Worm (Caenorhabditis elegans) whole organism, young adult: ENCODE data around the gene hda-11.

Source experiments
- B0261.1 ChIP-seq: sonication (generic microtip); optimal IDR thresholded peaks from 2 replicates; lab custom pipeline; 2016; ENCODE audit warnings: mild to moderate bottlenecking, missing genetic modification characterization, moderate library complexity, missing compliant biosample characterization
- F22D6.2 ChIP-seq: sonication (generic microtip); optimal IDR thresholded peaks from 2 replicates; lab custom pipeline; 2016; ENCODE audit warnings: mild to moderate bottlenecking, missing genetic modification characterization, missing compliant biosample characterization
- F55B11.4 ChIP-seq: sonication (generic microtip); optimal IDR thresholded peaks from 2 replicates; lab custom pipeline; 2016; ENCODE audit warnings: missing compliant biosample characterization, missing genetic modification characterization, borderline replicate concordance; ENCODE audit not compliant: insufficient read depth
- K12H6.12 ChIP-seq: fragments of 200-800 bp; sonication (Bioruptor generic); optimal IDR thresholded peaks from 2 replicates; lab custom pipeline; 2018; ENCODE audit warnings: mild to moderate bottlenecking, missing genetic modification characterization, missing compliant biosample characterization
- Y67H2A.10 ChIP-seq: fragments of 200-800 bp; sonication (Bioruptor generic); conservative IDR thresholded peaks from 2 replicates; pipeline ENCODE4 v1.3.6; 2022; ENCODE audit warnings: missing genetic modification reagents, missing genetic modification characterization, missing compliant biosample characterization
- aptf-2 ChIP-seq: fragments of 200-800 bp; sonication (Bioruptor generic); conservative IDR thresholded peaks from 2 replicates; pipeline ENCODE4 v1.3.6; 2022; ENCODE audit warnings: missing genetic modification reagents, missing genetic modification characterization, missing compliant biosample characterization
- aptf-3 ChIP-seq: fragments of 200-800 bp; sonication (Bioruptor generic); IDR thresholded peaks from 2 replicates; pipeline ENCODE4 v1.3.6; 2022; ENCODE audit warnings: missing genetic modification characterization, missing compliant biosample characterization
- atf-7 ChIP-seq: sonication (generic microtip); optimal IDR thresholded peaks from 2 replicates; lab custom pipeline; 2017; ENCODE audit warnings: mild to moderate bottlenecking, missing genetic modification characterization, missing compliant biosample characterization
- attf-6 ChIP-seq: fragments of 200-800 bp; sonication (Bioruptor generic); IDR thresholded peaks from 2 replicates; pipeline ENCODE4 v1.3.6; 2022; ENCODE audit warnings: missing genetic modification reagents, missing genetic modification characterization, missing compliant biosample characterization
- ceh-79 ChIP-seq: sonication (generic microtip); optimal IDR thresholded peaks from 2 replicates; lab custom pipeline; 2017; ENCODE audit warnings: mild to moderate bottlenecking, missing genetic modification characterization, missing compliant biosample characterization
- dpl-1 ChIP-seq: fragments of 150-350 bp; optimal IDR thresholded peaks from 2 replicates; lab custom pipeline; 2014; ENCODE audit warnings: missing biosample characterization, missing genetic modification reagents, missing genetic modification characterization
- egrh-3 ChIP-seq: fragments of 200-800 bp; sonication (Bioruptor generic); IDR thresholded peaks from 2 replicates; pipeline ENCODE4 v1.3.6; 2022; ENCODE audit warnings: missing genetic modification reagents, missing genetic modification characterization, missing compliant biosample characterization
- fkh-3 ChIP-seq: sonication (generic microtip); optimal IDR thresholded peaks from 2 replicates; lab custom pipeline; 2016; ENCODE audit warnings: mild to moderate bottlenecking, missing genetic modification characterization, missing compliant biosample characterization
- hlh-26 ChIP-seq: fragments of 200-800 bp; sonication (Bioruptor generic); conservative IDR thresholded peaks from 2 replicates; pipeline ENCODE4 v1.3.6; 2022; ENCODE audit warnings: missing genetic modification reagents, missing genetic modification characterization, missing compliant biosample characterization
- lag-1 ChIP-seq: fragments of 200-800 bp; sonication (Bioruptor generic); IDR thresholded peaks from 2 replicates; pipeline ENCODE4 v1.3.6; 2022; ENCODE audit warnings: missing genetic modification reagents, missing genetic modification characterization, missing compliant biosample characterization
- let-607 ChIP-seq, 2 experiments: fragments of 200-800 bp in 1 of 2; sonication (Bioruptor generic) in 1 of 2; sonication (generic microtip) in 1 of 2; optimal IDR thresholded peaks; 2 replicates each; lab custom pipeline; 2016 to 2018; ENCODE audit warnings: mild to moderate bottlenecking in 2 of 2, missing compliant biosample characterization in 2 of 2, missing genetic modification characterization in 2 of 2, moderate library complexity in 2 of 2, missing genotype in 1 of 2
- lin-35 ChIP-seq, 3 experiments: fragments of 150-350 bp in 2 of 3; sonication (generic microtip) in 1 of 3; optimal IDR thresholded peaks; 2 replicates each; lab custom pipeline; 2014 to 2018; ENCODE audit warnings: missing biosample characterization in 3 of 3, missing genetic modification characterization in 3 of 3, missing genetic modification reagents in 3 of 3
- lsy-27 ChIP-seq: sonication (generic microtip); optimal IDR thresholded peaks from 2 replicates; lab custom pipeline; 2017; ENCODE audit warnings: missing genetic modification characterization, mild to moderate bottlenecking, missing compliant biosample characterization, antibody characterized with exemption, missing genotype, borderline replicate concordance; ENCODE audit not compliant: insufficient read depth
- nfya-1 ChIP-seq: sonication (generic microtip); optimal IDR thresholded peaks from 2 replicates; lab custom pipeline; 2017; ENCODE audit warnings: antibody characterized with exemption, missing compliant biosample characterization, missing genetic modification characterization, borderline replicate concordance; ENCODE audit not compliant: insufficient read depth
- nhr-80 ChIP-seq: sonication (generic microtip); optimal IDR thresholded peaks from 2 replicates; lab custom pipeline; 2016; ENCODE audit warnings: missing genetic modification characterization, missing compliant biosample characterization
- nhr-90 ChIP-seq: sonication (generic microtip); optimal IDR thresholded peaks from 2 replicates; lab custom pipeline; 2016; ENCODE audit warnings: missing genotype, mild to moderate bottlenecking, missing genetic modification characterization, missing compliant biosample characterization
- pbrm-1 ChIP-seq: fragments of 200-800 bp; sonication (Bioruptor generic); IDR thresholded peaks from 2 replicates; pipeline ENCODE4 v1.3.6; 2022; ENCODE audit warnings: missing genetic modification reagents, missing genetic modification characterization, missing compliant biosample characterization
- pha-4 ChIP-seq: fragments of 150-350 bp; sonication (generic microtip); optimal IDR thresholded peaks from 2 replicates; lab custom pipeline; 2014; ENCODE audit warnings: missing biosample characterization, missing genetic modification reagents, missing genetic modification characterization
- sdz-38 ChIP-seq: sonication (generic microtip); optimal IDR thresholded peaks from 2 replicates; lab custom pipeline; 2016; ENCODE audit warnings: missing genotype, missing genetic modification characterization, missing compliant biosample characterization
- snpc-4 ChIP-seq, 5 experiments: fragments of 150-350 bp in 1 of 5; sonication (generic microtip) in 4 of 5; optimal IDR thresholded peaks; 2 replicates each; lab custom pipeline; 2014 to 2018; ENCODE audit warnings: missing genetic modification characterization in 5 of 5, missing biosample characterization in 3 of 5, antibody characterized with exemption in 2 of 5, mild to moderate bottlenecking in 2 of 5, missing compliant biosample characterization in 2 of 5, missing genotype in 2 of 5, moderate library complexity in 2 of 5, missing genetic modification reagents in 1 of 5
- somi-1 ChIP-seq: fragments of 200-800 bp; sonication (Bioruptor generic); optimal IDR thresholded peaks from 2 replicates; lab custom pipeline; 2018; ENCODE audit warnings: mild to moderate bottlenecking, missing genetic modification characterization, missing compliant biosample characterization
- unc-130 ChIP-seq: sonication (generic microtip); optimal IDR thresholded peaks from 2 replicates; lab custom pipeline; 2016; ENCODE audit warnings: missing genetic modification reagents, missing genetic modification characterization, missing compliant biosample characterization
- unc-62 ChIP-seq: fragments of 150-350 bp; optimal IDR thresholded peaks from 2 replicates; lab custom pipeline; 2014; ENCODE audit warnings: missing biosample characterization, missing genetic modification reagents, missing genetic modification characterization
- zim-3 ChIP-seq: sonication (generic microtip); optimal IDR thresholded peaks from 2 replicates; lab custom pipeline; 2017; ENCODE audit warnings: mild to moderate bottlenecking, missing genetic modification characterization, moderate library complexity, missing compliant biosample characterization
- ztf-22 ChIP-seq: fragments of 200-800 bp; sonication (Bioruptor generic); optimal IDR thresholded peaks from 2 replicates; lab custom pipeline; 2018; ENCODE audit warnings: mild to moderate bottlenecking, missing genetic modification characterization, moderate library complexity, missing compliant biosample characterization
- ztf-26 ChIP-seq: sonication (generic microtip); optimal IDR thresholded peaks from 2 replicates; lab custom pipeline; 2017; ENCODE audit warnings: missing genetic modification characterization, missing compliant biosample characterization
- ztf-28 ChIP-seq: fragments of 200-800 bp; sonication (Bioruptor generic); IDR thresholded peaks from 2 replicates; pipeline ENCODE4 v1.3.6; 2022; ENCODE audit warnings: missing genetic modification reagents, missing genetic modification characterization, missing compliant biosample characterization

Gene hda-11

DNA sequence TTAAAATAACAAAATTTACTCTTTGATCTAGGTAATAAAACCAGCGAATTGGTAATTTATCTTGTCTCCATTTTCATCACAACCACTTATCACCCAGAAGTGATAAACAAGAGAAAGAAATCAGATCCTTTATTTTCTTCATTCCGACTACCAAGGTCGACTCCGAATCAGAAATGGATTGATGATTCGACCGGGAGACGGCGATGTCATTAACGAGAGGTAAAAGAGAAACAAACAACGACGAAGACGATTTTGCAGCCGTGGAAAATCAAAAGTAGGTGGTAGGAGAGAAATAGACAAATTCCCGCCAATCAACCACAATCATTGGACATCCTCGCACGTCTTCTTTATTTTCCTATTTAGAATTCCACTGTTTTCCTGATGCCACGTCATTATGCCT, 31.1 kb downstream of the hda-11 start:
- TF ChIP-seq sdz-38, result no peak
- TF ChIP-seq snpc-4 (GFP tag; optimal IDR thresholded peaks at IDR 0.05; lab: Kevin White, UChicago), result no peak
- no peak for TF ChIP-seq snpc-4 (tag; optimal IDR thresholded peaks at IDR 0.05; lab: Kevin White, UChicago)
- TF ChIP-seq ztf-28, result no peak
- TF ChIP-seq pbrm-1, result no peak
- no peak for TF ChIP-seq egrh-3 (GFP tag; lab: Robert Waterston, UW)
- TF ChIP-seq ceh-79 (tag; lab: Kevin White, UChicago), result no peak
- TF ChIP-seq lag-1, result no peak
- TF ChIP-seq dpl-1 (GFP tag; lab: Kevin White, UChicago), result no peak
- TF ChIP-seq aptf-2 (GFP tag; lab: Robert Waterston, UW), result no peak
- no peak for TF ChIP-seq attf-6
- TF ChIP-seq K12H6.12 (tag; lab: Kevin White, UChicago), result no peak

DNA sequence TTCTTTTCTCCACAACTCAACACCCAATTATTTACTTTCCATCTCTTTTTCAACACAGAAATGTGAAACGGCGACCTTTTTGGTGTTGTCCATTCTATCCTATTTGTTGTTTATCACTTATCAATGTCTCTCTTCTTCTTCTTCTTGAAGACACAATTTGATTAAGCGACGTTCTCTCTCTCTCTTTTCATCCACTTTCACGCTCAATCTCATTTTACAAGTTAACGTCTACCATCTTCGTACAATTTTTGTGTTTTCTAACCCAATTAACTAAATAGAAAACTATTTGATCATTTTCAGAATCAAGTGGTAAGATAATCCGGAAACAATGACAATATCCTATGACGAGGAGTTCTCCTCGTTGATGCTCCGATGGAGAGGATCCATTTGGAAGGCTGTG, 31.7 kb downstream of the hda-11 start, which contains the start of gene best-14:
TSS of gene best-14 (plus strand) at position 301 of the 400 bp plus-strand sequence.
- TF ChIP-seq Y67H2A.10, result no peak
- TF ChIP-seq aptf-3, result no peak
- no peak for TF ChIP-seq nhr-90
- TF ChIP-seq F55B11.4, result no peak
- TF ChIP-seq B0261.1 (tag; lab: Kevin White, UChicago), result no peak
- TF ChIP-seq let-607 (tag; optimal IDR thresholded peaks at IDR 0.05; lab: Kevin White, UChicago), result no peak
- TF ChIP-seq F22D6.2 (tag; lab: Kevin White, UChicago), result no peak
- no peak for TF ChIP-seq unc-62

DNA sequence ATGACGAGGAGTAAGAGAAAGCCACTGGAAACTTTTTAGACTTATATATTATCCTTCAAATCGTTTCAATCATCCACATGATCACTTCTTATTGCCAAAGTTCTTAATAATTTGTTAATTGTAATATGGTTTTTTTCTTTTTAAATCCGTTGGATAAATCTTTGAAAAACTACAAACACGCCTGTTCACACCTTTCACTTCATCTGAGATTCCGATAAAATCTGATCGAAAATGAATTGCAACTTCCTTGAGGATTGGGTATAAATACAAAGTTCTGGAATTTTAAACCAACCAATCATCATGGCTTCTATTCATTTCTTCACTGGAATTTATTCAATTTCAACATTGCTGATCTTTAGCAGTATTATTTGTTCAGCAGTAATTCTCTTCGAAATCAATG, 34.6 kb downstream of the hda-11 start, which contains the start of gene col-152:
TSS of gene col-152 (plus strand) at position 301 of the 400 bp plus-strand sequence.
- TF ChIP-seq let-607 (tag; optimal IDR thresholded peaks at IDR 0.05; lab: Kevin White, UChicago) (no peak), lin-35 (GFP tag; optimal IDR thresholded peaks at IDR 0.05; lab: Kevin White, UChicago) (no peak)

DNA sequence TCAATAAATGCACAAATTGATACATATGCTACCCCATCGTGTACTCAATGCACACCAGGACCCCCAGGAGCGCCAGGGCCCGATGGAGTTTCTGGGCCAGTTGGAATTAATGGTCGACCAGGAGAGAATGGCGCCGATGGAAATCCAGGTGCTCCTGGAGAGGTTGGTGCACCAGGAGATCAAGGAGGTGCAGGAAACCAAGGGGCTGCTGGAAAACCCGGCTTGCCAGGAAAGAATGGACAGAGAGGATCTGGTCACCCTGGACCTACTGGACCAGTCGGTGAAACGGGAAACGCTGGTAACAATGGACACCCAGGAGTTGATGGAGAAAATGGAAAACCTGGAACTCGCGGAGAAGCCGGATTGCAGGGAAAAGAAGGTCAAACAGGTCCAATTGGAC, 35.6 kb downstream of the hda-11 start:
- no peak for TF ChIP-seq unc-62
- no peak for TF ChIP-seq lag-1
- no peak for TF ChIP-seq hlh-26 (GFP tag; lab: Robert Waterston, UW)
- no peak for TF ChIP-seq zim-3 (tag; lab: Kevin White, UChicago)
- peak; percentile 52; the same call in 1 of the 2 replicates for TF ChIP-seq egrh-3 (GFP tag; lab: Robert Waterston, UW)
- TF ChIP-seq fkh-3 (tag; lab: Kevin White, UChicago), result no peak
- TF ChIP-seq ztf-22, result peak; percentile 30
- no peak for TF ChIP-seq snpc-4 (GFP tag; optimal IDR thresholded peaks at IDR 0.05; lab: Kevin White, UChicago)
- no peak for TF ChIP-seq snpc-4 (tag; optimal IDR thresholded peaks at IDR 0.05; lab: Kevin White, UChicago)

DNA sequence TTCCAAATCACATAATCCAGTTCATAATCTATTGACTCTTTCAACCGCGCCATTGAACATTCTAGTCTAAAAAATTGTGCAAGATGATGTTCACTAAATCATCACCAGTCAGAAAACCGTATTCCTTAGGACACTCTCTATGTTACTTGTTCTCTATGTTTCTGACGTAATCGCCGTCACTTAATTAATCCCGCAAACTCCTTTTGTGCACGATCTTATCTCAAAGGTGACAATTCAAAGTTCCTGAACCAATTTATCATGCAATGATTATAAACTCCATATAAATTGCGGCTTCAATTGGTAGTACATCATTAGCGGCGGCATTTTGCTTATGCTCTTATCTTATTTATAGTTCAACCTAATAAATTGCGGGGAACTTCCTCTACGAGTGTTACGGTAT, 36.8 kb downstream of the hda-11 start:
- TF ChIP-seq somi-1 (GFP tag; lab: Kevin White, UChicago) (no peak), nfya-1 (tag; lab: Kevin White, UChicago) (no peak), ztf-26 (tag; lab: Kevin White, UChicago) (no peak), atf-7 (tag; lab: Kevin White, UChicago) (peak; percentile 63), pha-4 (tag; lab: Kevin White, UChicago) (no peak), unc-130 (GFP tag; lab: Kevin White, UChicago) (no peak), nhr-80 (peak; percentile 60), lsy-27 (tag; lab: Kevin White, UChicago) (no peak)
